Worm (Caenorhabditis elegans): Measurements from ENCODE around the gene str-198.

DNA sequence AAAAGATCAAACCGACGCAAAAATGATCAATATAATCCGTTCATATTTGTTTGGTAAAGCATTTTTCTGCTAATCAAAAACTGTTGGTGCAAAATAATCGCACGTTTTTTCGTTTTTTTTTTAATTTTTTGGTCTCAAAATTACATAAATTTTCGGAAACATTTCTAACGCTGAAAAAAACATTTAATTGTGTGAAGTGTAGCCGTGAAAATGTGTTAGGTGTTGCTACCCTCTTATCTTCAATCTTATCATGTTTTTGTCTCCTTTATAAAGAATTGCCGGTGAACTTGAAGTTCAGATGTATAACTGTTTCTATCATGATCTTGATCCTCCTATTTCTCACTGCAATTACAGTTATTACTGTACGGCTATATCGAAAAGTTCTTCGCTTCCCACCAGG is 21.3 kb downstream of the str-198 start, which contains the start of gene cyp-35D1:
- TF ChIP-seq mcd-1 (GFP tag; IDR thresholded peaks at IDR 0.05) (no peak), ceh-27 (GFP tag; optimal IDR thresholded peaks at IDR 0.05) (no peak), tbx-9 (tag; optimal IDR thresholded peaks at IDR 0.05; ENCODE audit: borderline replicate concordance) (no peak), fkh-3 (tag; optimal IDR thresholded peaks at IDR 0.05) (no peak)

Data from whole organism, young adult.